Worm (Caenorhabditis elegans): Measurements from ENCODE around the gene znf-706.

Gene znf-706

ce11 chrIV:9112019-9112418 lies 16.0 kb upstream of the znf-706 start:
- peak; percentile 39 for TF ChIP-seq blmp-1 (tag; optimal IDR thresholded peaks at IDR 0.05)
- no peak for TF ChIP-seq lin-13 (tag; optimal IDR thresholded peaks at IDR 0.05)

- TF ChIP-seq pha-4 (tag; optimal IDR thresholded peaks at IDR 0.05) (no peak), elt-1 (tag; optimal IDR thresholded peaks at IDR 0.05; ENCODE audit: borderline replicate concordance, insufficient read depth) (no peak), cnd-1 (tag; optimal IDR thresholded peaks at IDR 0.05) (no peak), ztf-11 (tag; optimal IDR thresholded peaks at IDR 0.05) (no peak)
Measured at ce11 chrIV:9108631-9109030, 12.6 kb upstream of the znf-706 start, which contains the start of gene aly-1. Gene aly-1 (plus strand): TSS chrIV:9108931.

ce11 chrIV:9107464-9107863 lies 11.4 kb upstream of the znf-706 start:
- TF ChIP-seq bed-3 (GFP tag; optimal IDR thresholded peaks at IDR 0.05) = no peak
- TF ChIP-seq M03D4.4 (tag; optimal IDR thresholded peaks at IDR 0.05) = no peak
- no peak for TF ChIP-seq snpc-4 (tag; optimal IDR thresholded peaks at IDR 0.05)
- peak; percentile 100 for TF ChIP-seq hlh-1 (tag; optimal IDR thresholded peaks at IDR 0.05)
- no peak for TF ChIP-seq tbx-8 (GFP tag; optimal IDR thresholded peaks at IDR 0.05)
- no peak for TF ChIP-seq elt-1 (tag; optimal IDR thresholded peaks at IDR 0.05; ENCODE audit: borderline replicate concordance, insufficient read depth)
- no peak for TF ChIP-seq nhr-2 (tag; optimal IDR thresholded peaks at IDR 0.05)
- TF ChIP-seq pha-4 (tag; optimal IDR thresholded peaks at IDR 0.05) = peak; percentile 77
- TF ChIP-seq blmp-1 (tag; optimal IDR thresholded peaks at IDR 0.05) = no peak
- peak; percentile 52 for TF ChIP-seq ces-1 (GFP tag; optimal IDR thresholded peaks at IDR 0.05)
- no peak for TF ChIP-seq ceh-83 (GFP tag; optimal IDR thresholded peaks at IDR 0.05)
- TF ChIP-seq ham-2 (GFP tag; optimal IDR thresholded peaks at IDR 0.05) = peak; percentile 80
- TF ChIP-seq mls-2 (tag; optimal IDR thresholded peaks at IDR 0.05) = no peak
- peak; percentile 50 for TF ChIP-seq ceh-39 (tag; optimal IDR thresholded peaks at IDR 0.05)
- no peak for TF ChIP-seq sem-2 (GFP tag; optimal IDR thresholded peaks at IDR 0.05)
- TF ChIP-seq cnd-1 (tag; optimal IDR thresholded peaks at IDR 0.05) = peak; percentile 17
- TF ChIP-seq flh-1 (GFP tag; optimal IDR thresholded peaks at IDR 0.05) = no peak
- no peak for TF ChIP-seq ceh-43 (GFP tag; optimal IDR thresholded peaks at IDR 0.05)
- no peak for TF ChIP-seq zip-8 (tag; optimal IDR thresholded peaks at IDR 0.05)
- TF ChIP-seq unc-39 (tag; optimal IDR thresholded peaks at IDR 0.05) = no peak
- no peak for TF ChIP-seq nhr-76 (tag; optimal IDR thresholded peaks at IDR 0.05)
- no peak for TF ChIP-seq ztf-11 (tag; optimal IDR thresholded peaks at IDR 0.05)
- no peak for TF ChIP-seq nhr-28 (tag; optimal IDR thresholded peaks at IDR 0.05)
- TF ChIP-seq nhr-237 (tag; optimal IDR thresholded peaks at IDR 0.05) = peak; percentile 48
- no peak for TF ChIP-seq elt-3 (tag; optimal IDR thresholded peaks at IDR 0.05)
- peak; percentile 32 for TF ChIP-seq lin-13 (tag; optimal IDR thresholded peaks at IDR 0.05)
- peak; percentile 27 for TF ChIP-seq unc-120 (tag; optimal IDR thresholded peaks at IDR 0.05; ENCODE audit: poor library complexity, severe bottlenecking)
- TF ChIP-seq drap-1 (GFP tag; optimal IDR thresholded peaks at IDR 0.05) = no peak
- TF ChIP-seq sptf-1 (tag; optimal IDR thresholded peaks at IDR 0.05) = no peak
- peak; percentile 4 for TF ChIP-seq unc-62 (GFP tag; optimal IDR thresholded peaks at IDR 0.05)
- TF ChIP-seq lin-32 (GFP tag; optimal IDR thresholded peaks at IDR 0.05) = peak; percentile 46
- TF ChIP-seq mab-5 (tag; optimal IDR thresholded peaks at IDR 0.05) = no peak
- TF ChIP-seq mep-1 (tag; optimal IDR thresholded peaks at IDR 0.05) = peak; percentile 83
- TF ChIP-seq nhr-12 (tag; optimal IDR thresholded peaks at IDR 0.05) = no peak
- TF ChIP-seq lsy-2 (tag; optimal IDR thresholded peaks at IDR 0.05) = peak; percentile 24

- TF ChIP-seq elt-1 (tag; optimal IDR thresholded peaks at IDR 0.05; ENCODE audit: borderline replicate concordance, insufficient read depth) = no peak
- no peak for TF ChIP-seq nhr-28 (tag; optimal IDR thresholded peaks at IDR 0.05)
- TF ChIP-seq mab-5 (tag; optimal IDR thresholded peaks at IDR 0.05) = peak; percentile 6
- TF ChIP-seq ztf-11 (tag; optimal IDR thresholded peaks at IDR 0.05) = no peak
- no peak for TF ChIP-seq mep-1 (tag; optimal IDR thresholded peaks at IDR 0.05)
- TF ChIP-seq ceh-43 (GFP tag; optimal IDR thresholded peaks at IDR 0.05) = no peak
Measured at ce11 chrIV:9104071-9105016, 8.3 kb upstream of the znf-706 start, which contains the start of the genes C01F6.14 and fem-3. Gene C01F6.14 (minus strand): TSS chrIV:9104121. Gene fem-3 (plus strand): TSS chrIV:9104966.
